Worm (Caenorhabditis elegans) whole organism, L4 larva: ENCODE results near the gene sre-29.

ENCODE experiments used
- F26F4.8 ChIP-seq: fragments of 200-800 bp; sonication (Bioruptor generic); conservative IDR thresholded peaks from 2 replicates; pipeline ENCODE4 v1.3.6; 2022; ENCODE audit warnings: missing genetic modification characterization, missing compliant biosample characterization
- F49E8.2 ChIP-seq: sonication (generic microtip); optimal IDR thresholded peaks from 2 replicates; lab custom pipeline; 2016; ENCODE audit warnings: missing compliant biosample characterization, mild to moderate bottlenecking, missing genetic modification characterization, borderline replicate concordance
- ZK337.2 ChIP-seq: fragments of 200-800 bp; sonication (Bioruptor generic); IDR thresholded peaks from 2 replicates; pipeline ENCODE4 v1.3.6; 2022; ENCODE audit warnings: missing genetic modification reagents, missing genetic modification characterization, missing compliant biosample characterization
- aha-1 ChIP-seq: fragments of 150-350 bp; peaks from one replicate; lab custom pipeline; 2014; ENCODE audit warnings: missing biosample characterization, missing genetic modification characterization
- aly-2 ChIP-seq: sonication (generic microtip); optimal IDR thresholded peaks from 2 replicates; lab custom pipeline; 2018; ENCODE audit warnings: missing biosample characterization, missing genetic modification characterization
- arid-1 ChIP-seq: fragments of 200-800 bp; sonication (Bioruptor generic); conservative IDR thresholded peaks from 2 replicates; pipeline ENCODE4 v1.3.6; 2022; ENCODE audit warnings: missing genetic modification reagents, missing genetic modification characterization, missing compliant biosample characterization
- attf-4 ChIP-seq: sonication (generic microtip); optimal IDR thresholded peaks from 3 replicates; lab custom pipeline; 2017; ENCODE audit warnings: missing biosample characterization, missing genetic modification characterization
- ceh-28 ChIP-seq: fragments of 150-350 bp; optimal IDR thresholded peaks from 2 replicates; lab custom pipeline; 2014; ENCODE audit warnings: missing biosample characterization, missing genetic modification reagents, missing genetic modification characterization
- ceh-32 ChIP-seq: sonication (generic microtip); optimal IDR thresholded peaks from 2 replicates; lab custom pipeline; 2016; ENCODE audit warnings: mild to moderate bottlenecking, missing genetic modification characterization, missing compliant biosample characterization; ENCODE audit not compliant: poor library complexity
- ceh-62 ChIP-seq: sonication (generic microtip); optimal IDR thresholded peaks from 2 replicates; lab custom pipeline; 2017; ENCODE audit warnings: missing biosample characterization, missing genetic modification characterization
- ces-1 ChIP-seq: fragments of 150-350 bp; sonication (generic microtip); optimal IDR thresholded peaks from 4 replicates; lab custom pipeline; 2014; ENCODE audit warnings: missing biosample characterization, missing genetic modification reagents, missing genetic modification characterization
- daf-12 ChIP-seq: fragments of 150-350 bp; optimal IDR thresholded peaks from 2 replicates; lab custom pipeline; 2014; ENCODE audit warnings: missing biosample characterization, missing genetic modification reagents, missing genetic modification characterization
- dpl-1 ChIP-seq: fragments of 150-350 bp; optimal IDR thresholded peaks from 2 replicates; lab custom pipeline; 2014; ENCODE audit warnings: missing biosample characterization, missing genetic modification reagents, missing genetic modification characterization
- dve-1 ChIP-seq: sonication (generic microtip); optimal IDR thresholded peaks from 2 replicates; lab custom pipeline; 2017; ENCODE audit warnings: antibody characterized with exemption, mild to moderate bottlenecking, missing genetic modification characterization, missing compliant biosample characterization; ENCODE audit not compliant: insufficient read depth
- egl-27 ChIP-seq: sonication (generic microtip); optimal IDR thresholded peaks from 3 replicates; lab custom pipeline; 2017; ENCODE audit warnings: missing biosample characterization, missing genetic modification reagents, missing genetic modification characterization
- egl-43 ChIP-seq: fragments of 200-800 bp; sonication (Bioruptor generic); IDR thresholded peaks from 2 replicates; pipeline ENCODE4 v1.3.6; 2022; ENCODE audit warnings: missing genetic modification reagents, missing genetic modification characterization, missing compliant biosample characterization
- gei-8 ChIP-seq: fragments of 200-800 bp; sonication (Bioruptor generic); optimal IDR thresholded peaks from 2 replicates; lab custom pipeline; 2018; ENCODE audit warnings: mild to moderate bottlenecking, missing genetic modification characterization, missing compliant biosample characterization
- hif-1 ChIP-seq, 2 experiments: sonication (generic microtip); optimal IDR thresholded peaks; 2 replicates each; lab custom pipeline; 2016 to 2017; ENCODE audit warnings: missing compliant biosample characterization in 2 of 2, missing genetic modification characterization in 2 of 2, missing genetic modification reagents in 2 of 2, missing genotype in 2 of 2, mild to moderate bottlenecking in 1 of 2
- hlh-11 ChIP-seq: fragments of 200-800 bp; sonication (Bioruptor generic); optimal IDR thresholded peaks from 2 replicates; lab custom pipeline; 2018; ENCODE audit warnings: mild to moderate bottlenecking, missing genetic modification characterization, missing compliant biosample characterization
- hlh-30 ChIP-seq: sonication (generic microtip); optimal IDR thresholded peaks from 2 replicates; lab custom pipeline; 2017; ENCODE audit warnings: antibody characterized with exemption, mild to moderate bottlenecking, missing genetic modification characterization, missing compliant biosample characterization; ENCODE audit not compliant: insufficient read depth
- lim-7 ChIP-seq: fragments of 200-800 bp; sonication (Bioruptor generic); IDR thresholded peaks from 2 replicates; pipeline ENCODE4 v1.3.6; 2022; ENCODE audit warnings: missing genetic modification characterization, missing compliant biosample characterization
- lin-1 ChIP-seq: fragments of 200-800 bp; sonication (Bioruptor generic); IDR thresholded peaks from 2 replicates; pipeline ENCODE4 v1.3.6; 2022; ENCODE audit warnings: missing genetic modification reagents, missing genetic modification characterization, missing compliant biosample characterization
- lin-29 ChIP-seq: fragments of 200-800 bp; sonication (Bioruptor generic); IDR thresholded peaks from 2 replicates; pipeline ENCODE4 v1.3.6; 2022; ENCODE audit warnings: missing genetic modification reagents, missing genetic modification characterization, missing compliant biosample characterization
- lin-38 ChIP-seq: fragments of 200-800 bp; sonication (Bioruptor generic); IDR thresholded peaks from 2 replicates; pipeline ENCODE4 v1.3.6; 2022; ENCODE audit warnings: missing genetic modification reagents, missing genetic modification characterization, missing compliant biosample characterization
- lin-39 ChIP-seq: fragments of 150-350 bp; optimal IDR thresholded peaks from 2 replicates; lab custom pipeline; 2014; ENCODE audit warnings: missing biosample characterization, missing genetic modification reagents, missing genetic modification characterization
- lsy-2 ChIP-seq, 2 experiments: fragments of 150-350 bp in 1 of 2; sonication (generic microtip) in 1 of 2; optimal IDR thresholded peaks; 2 replicates each; lab custom pipeline; 2014 to 2017; ENCODE audit warnings: missing biosample characterization in 2 of 2, missing genetic modification characterization in 2 of 2
- mdl-1 ChIP-seq, 2 experiments: fragments of 150-350 bp in 1 of 2; sonication (generic microtip) in 1 of 2; optimal IDR thresholded peaks; 2 replicates each; lab custom pipeline; 2014 to 2017; ENCODE audit warnings: missing biosample characterization in 2 of 2, missing genetic modification characterization in 2 of 2
- mes-2 ChIP-seq: sonication (generic microtip); optimal IDR thresholded peaks from 2 replicates; lab custom pipeline; 2016; ENCODE audit warnings: missing genotype, mild to moderate bottlenecking, missing genetic modification characterization, missing compliant biosample characterization; ENCODE audit not compliant: poor library complexity, severe bottlenecking
- mxl-2 ChIP-seq: fragments of 200-800 bp; sonication (Bioruptor generic); conservative IDR thresholded peaks from 2 replicates; pipeline ENCODE4 v1.3.6; 2022; ENCODE audit warnings: missing genetic modification reagents, missing genetic modification characterization, missing compliant biosample characterization
- nhr-237 ChIP-seq: sonication (generic microtip); optimal IDR thresholded peaks from 2 replicates; lab custom pipeline; 2017; ENCODE audit warnings: missing biosample characterization, missing genetic modification characterization
- nhr-25 ChIP-seq: sonication (generic microtip); optimal IDR thresholded peaks from 2 replicates; lab custom pipeline; 2017; ENCODE audit warnings: missing genetic modification characterization, mild to moderate bottlenecking, missing compliant biosample characterization, antibody characterized with exemption, moderate library complexity, borderline replicate concordance; ENCODE audit not compliant: insufficient read depth
- nhr-48 ChIP-seq: sonication (generic microtip); optimal IDR thresholded peaks from 2 replicates; lab custom pipeline; 2016; ENCODE audit warnings: mild to moderate bottlenecking, missing genetic modification characterization, missing compliant biosample characterization
- nhr-6 ChIP-seq: fragments of 150-350 bp; optimal IDR thresholded peaks from 2 replicates; lab custom pipeline; 2014; ENCODE audit warnings: missing biosample characterization, missing genetic modification characterization
- nhr-77 ChIP-seq: fragments of 150-350 bp; optimal IDR thresholded peaks from 2 replicates; lab custom pipeline; 2014; ENCODE audit warnings: missing biosample characterization, missing genetic modification characterization
- spr-1 ChIP-seq: sonication (generic microtip); optimal IDR thresholded peaks from 2 replicates; lab custom pipeline; 2016; ENCODE audit warnings: mild to moderate bottlenecking, missing genetic modification characterization, missing compliant biosample characterization
- tag-97 ChIP-seq: fragments of 200-800 bp; sonication (Bioruptor generic); IDR thresholded peaks from 2 replicates; pipeline ENCODE4 v1.3.6; 2022; ENCODE audit warnings: missing genetic modification characterization, missing compliant biosample characterization
- unc-39 ChIP-seq: sonication (generic microtip); optimal IDR thresholded peaks from 2 replicates; lab custom pipeline; 2017; ENCODE audit warnings: missing biosample characterization, missing genetic modification characterization
- ztf-11 ChIP-seq: fragments of 150-350 bp; optimal IDR thresholded peaks from 2 replicates; lab custom pipeline; 2014; ENCODE audit warnings: missing biosample characterization, missing genetic modification characterization

The sre-29 gene

DNA sequence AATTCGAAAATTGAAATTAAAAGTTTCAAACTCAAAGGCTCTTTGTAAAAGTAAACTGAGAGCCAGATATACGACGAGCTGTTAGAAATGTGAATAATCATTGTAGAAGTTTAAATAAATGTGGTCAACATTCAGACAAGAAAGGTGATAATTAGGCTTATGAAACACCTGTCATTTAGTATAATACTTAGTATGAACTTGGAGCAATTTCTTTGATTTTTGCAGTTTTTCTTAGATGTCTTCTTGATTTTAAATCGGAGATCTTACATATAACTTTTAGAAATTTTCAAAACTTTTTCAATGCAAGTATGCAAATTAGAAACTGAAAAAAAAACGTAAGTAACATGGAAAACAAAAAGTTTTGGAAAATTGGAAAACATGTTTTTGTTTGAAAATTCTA is 4.7 kb upstream of the sre-29 start, which contains the start of gene sre-30:
Gene sre-30, minus strand, starts transcription at position 101 of the 400 bp plus-strand sequence.
- no peak for TF ChIP-seq spr-1
- no peak for TF ChIP-seq aha-1 (tag; lab: Kevin White, UChicago)
- no peak for TF ChIP-seq lin-39 (tag; lab: Kevin White, UChicago)
- no peak for TF ChIP-seq egl-27 (tag; lab: Kevin White, UChicago)
- no peak for TF ChIP-seq dve-1 (tag; lab: Kevin White, UChicago)
- TF ChIP-seq lin-38: no peak

DNA sequence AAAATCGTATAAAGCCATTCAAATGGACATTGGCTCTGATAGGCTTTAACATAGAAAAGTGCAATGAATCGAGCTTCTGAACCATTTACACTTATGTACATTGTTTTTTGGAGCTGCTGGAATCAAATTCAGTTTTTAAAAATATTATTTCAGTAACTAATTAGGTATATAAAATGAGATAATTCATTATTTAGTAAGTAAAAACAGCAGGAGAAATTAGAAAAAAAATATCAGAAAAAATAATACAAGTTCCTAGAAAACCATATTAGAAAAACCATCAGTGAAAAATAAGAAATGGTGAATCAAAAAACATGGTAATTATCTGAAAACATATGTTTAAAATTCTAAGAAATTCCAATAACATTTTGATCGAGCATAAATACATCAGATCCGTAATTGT is 4.0 kb downstream of the sre-29 start, which contains the start of gene F57G9.7:
Gene F57G9.7, minus strand, starts transcription at position 101 of the 400 bp plus-strand sequence.
- TF ChIP-seq F26F4.8 (GFP tag; lab: Robert Waterston, UW) (no peak), hlh-30 (tag; lab: Kevin White, UChicago) (no peak), nhr-25 (tag; lab: Kevin White, UChicago) (no peak), nhr-6 (tag; lab: Kevin White, UChicago) (no peak), egl-43 (GFP tag; lab: Robert Waterston, UW) (no peak), nhr-237 (tag; lab: Kevin White, UChicago) (no peak), ztf-11 (tag; lab: Kevin White, UChicago) (no peak)

DNA sequence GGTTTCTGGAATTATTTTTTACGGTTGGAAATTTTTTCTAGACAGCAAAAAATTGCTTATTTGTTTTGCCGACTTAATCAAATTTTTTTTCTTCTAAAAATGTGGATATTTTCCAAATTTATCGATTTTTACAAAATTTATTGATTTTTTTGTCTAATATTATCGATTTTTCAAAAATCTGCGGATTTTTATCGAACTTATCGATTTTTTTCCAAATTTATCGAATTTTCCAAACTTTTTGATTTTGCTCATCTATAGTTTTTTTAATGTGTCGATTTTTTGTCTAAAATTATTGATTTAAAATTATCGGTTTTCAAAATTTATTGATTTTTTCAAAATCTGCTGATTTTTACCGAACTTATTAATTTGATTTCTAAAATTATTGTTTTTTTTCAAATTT is 7.6 kb downstream of the sre-29 start:
- TF ChIP-seq aha-1 (tag; lab: Kevin White, UChicago) (peak; percentile 68), ZK337.2 (GFP tag; lab: Robert Waterston, UW) (no peak), dpl-1 (GFP tag; lab: Kevin White, UChicago) (no peak), ceh-28 (peak; percentile 89)

DNA sequence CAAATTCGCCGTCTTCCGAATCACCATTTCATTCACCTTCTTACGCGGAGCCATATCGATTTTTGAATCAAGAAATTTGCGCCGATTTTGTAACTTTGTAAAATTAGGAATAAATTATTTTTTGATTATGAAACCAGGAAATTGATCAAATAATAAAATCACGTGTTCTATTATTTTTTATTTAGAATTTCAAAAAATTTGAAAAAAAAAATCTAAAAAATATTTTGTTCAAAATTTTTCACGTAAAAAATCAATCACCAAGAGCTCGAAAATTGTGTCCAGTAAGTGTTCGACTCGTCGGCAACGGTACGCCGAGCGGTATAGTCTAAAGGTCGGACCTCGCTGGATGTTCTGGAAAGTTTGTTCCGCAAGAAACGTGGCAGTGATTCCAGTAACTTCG is 8.0 kb downstream of the sre-29 start, which contains the start of gene Y57A10B.7:
Gene Y57A10B.7, minus strand, starts transcription at position 101 of the 400 bp plus-strand sequence.
- TF ChIP-seq lin-38 (no peak), ceh-62 (tag; lab: Kevin White, UChicago) (no peak)

DNA sequence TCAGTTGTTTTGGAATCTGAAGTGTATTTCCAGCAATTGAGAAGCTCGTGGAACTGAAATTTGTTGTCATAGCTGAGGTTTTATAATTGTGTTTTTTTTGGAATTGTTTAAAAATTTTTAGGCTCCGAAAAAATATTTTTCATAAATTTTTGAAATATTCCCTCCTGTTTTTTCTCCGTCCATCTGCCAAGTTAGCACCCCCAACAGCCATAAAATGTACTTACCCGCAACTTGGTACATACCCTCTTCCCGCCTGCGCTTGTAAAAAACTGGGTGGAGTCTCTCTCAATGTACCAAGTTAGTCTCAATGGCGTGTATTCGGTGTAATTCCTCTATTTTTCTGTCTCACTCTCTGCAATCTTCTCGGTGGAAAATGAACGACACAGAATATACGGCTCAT is 11.9 kb downstream of the sre-29 start, which contains the start of gene Y57A10B.6:
Gene Y57A10B.6, plus strand, starts transcription at position 301 of the 400 bp plus-strand sequence.
- TF ChIP-seq ces-1: no peak
- no peak for TF ChIP-seq attf-4 (tag; lab: Kevin White, UChicago)
- no peak for TF ChIP-seq lin-1 (GFP tag; lab: Robert Waterston, UW)
- TF ChIP-seq F26F4.8 (GFP tag; lab: Robert Waterston, UW): no peak
- no peak for TF ChIP-seq F49E8.2 (tag; lab: Kevin White, UChicago)
- TF ChIP-seq aly-2: no peak
- no peak for TF ChIP-seq mes-2 (tag; lab: Kevin White, UChicago)
- no peak for TF ChIP-seq lsy-2 (tag; optimal IDR thresholded peaks at IDR 0.05; lab: Kevin White, UChicago)
- TF ChIP-seq nhr-77 (tag; lab: Kevin White, UChicago): no peak
- TF ChIP-seq hif-1 (tag; optimal IDR thresholded peaks at IDR 0.05; lab: Kevin White, UChicago): no peak
- no peak for TF ChIP-seq arid-1 (GFP tag; lab: Robert Waterston, UW)
- no peak for TF ChIP-seq nhr-6 (tag; lab: Kevin White, UChicago)
- no peak for TF ChIP-seq daf-12 (tag; lab: Kevin White, UChicago)

DNA sequence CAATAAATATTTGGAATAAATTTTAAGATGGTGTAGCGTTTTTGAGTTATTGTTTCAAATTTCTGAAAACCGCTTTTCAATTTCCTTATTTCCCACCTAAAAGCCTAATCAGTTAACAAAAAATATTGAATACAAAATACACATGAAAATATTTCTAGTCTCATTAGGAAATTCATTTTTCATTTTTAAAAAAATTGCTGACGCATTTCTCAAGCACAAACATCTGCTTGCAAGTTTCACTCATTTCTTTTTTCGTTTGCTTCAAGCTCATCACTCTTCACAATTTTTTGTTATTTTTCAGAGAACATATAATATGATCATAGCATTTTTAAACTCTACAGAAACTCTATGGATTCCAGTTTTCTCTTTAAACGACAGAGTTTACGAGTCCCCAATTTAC is 13.7 kb downstream of the sre-29 start, which contains the start of gene sre-41:
Gene sre-41, plus strand, starts transcription at position 301 of the 400 bp plus-strand sequence.
- TF ChIP-seq ztf-11 (tag; lab: Kevin White, UChicago) (no peak), ZK337.2 (GFP tag; lab: Robert Waterston, UW) (no peak), nhr-48 (no peak), gei-8 (GFP tag; lab: Kevin White, UChicago) (no peak), nhr-77 (tag; lab: Kevin White, UChicago) (no peak), lin-39 (tag; lab: Kevin White, UChicago) (no peak), mdl-1 (tag; optimal IDR thresholded peaks at IDR 0.05; lab: Kevin White, UChicago) (no peak), unc-39 (tag; lab: Kevin White, UChicago) (no peak), tag-97 (GFP tag; lab: Robert Waterston, UW) (no peak), lin-29 (GFP tag; lab: Robert Waterston, UW) (no peak), ceh-32 (no peak), egl-27 (tag; lab: Kevin White, UChicago) (no peak), lim-7 (GFP tag; lab: Robert Waterston, UW) (no peak), aly-2 (no peak), mxl-2 (GFP tag; lab: Robert Waterston, UW) (no peak), dpl-1 (GFP tag; lab: Kevin White, UChicago) (no peak), hlh-11 (tag; lab: Kevin White, UChicago) (no peak), ceh-62 (tag; lab: Kevin White, UChicago) (no peak)
